Fruit fly (Drosophila melanogaster) ovary, adult (tissue): ENCODE results near the gene Nepl7.

Source experiments
- CG17801 ChIP-seq: fragments of 200-800 bp; optimal IDR thresholded peaks from 2 replicates; lab custom pipeline; 2019; ENCODE audit warnings: missing biosample characterization, mild to moderate bottlenecking, missing genetic modification characterization, moderate library complexity; ENCODE audit not compliant: partially characterized antibody

The Nepl7 gene

dm6 chr2L:12618016-12618675 lies 51.4 kb downstream of the Nepl7 start:
- TF ChIP-seq CG17801 = peak; percentile 4
